Worm (Caenorhabditis elegans) whole organism, L2 larva: ENCODE results near the gene aldo-1.
A peak's percentile ranks its signal among the peaks of the same experiment; 100 is the strongest.

Experiments
- F13H6.1 ChIP-seq: sonication (generic microtip); optimal IDR thresholded peaks from 2 replicates; lab custom pipeline; 2016; ENCODE audit warnings: missing genetic modification characterization, missing compliant biosample characterization
- R02D3.7 ChIP-seq: fragments of 150-350 bp; optimal IDR thresholded peaks from 2 replicates; lab custom pipeline; 2014; ENCODE audit warnings: missing biosample characterization, missing genetic modification characterization
- ZK546.5 ChIP-seq: sonication (generic microtip); optimal IDR thresholded peaks from 2 replicates; lab custom pipeline; 2017; ENCODE audit warnings: missing biosample characterization, missing genetic modification characterization
- alr-1 ChIP-seq: fragments of 150-350 bp; optimal IDR thresholded peaks from 2 replicates; lab custom pipeline; 2014; ENCODE audit warnings: missing biosample characterization, missing genetic modification characterization
- ama-1 ChIP-seq: fragments of 150-350 bp; optimal IDR thresholded peaks from 2 replicates; lab custom pipeline; 2018; ENCODE audit warnings: inconsistent platforms
- blmp-1 ChIP-seq: sonication (generic microtip); optimal IDR thresholded peaks from 2 replicates; lab custom pipeline; 2017; ENCODE audit warnings: missing genetic modification characterization, mild to moderate bottlenecking, missing compliant biosample characterization, antibody characterized with exemption, moderate library complexity; ENCODE audit not compliant: insufficient read depth
- ceh-16 ChIP-seq: fragments of 150-350 bp; optimal IDR thresholded peaks from 2 replicates; lab custom pipeline; 2014; ENCODE audit warnings: missing biosample characterization, missing genetic modification characterization
- ceh-82 ChIP-seq: fragments of 150-350 bp; optimal IDR thresholded peaks from 2 replicates; lab custom pipeline; 2014; ENCODE audit warnings: missing biosample characterization, missing genetic modification characterization
- crh-2 ChIP-seq: sonication (generic microtip); optimal IDR thresholded peaks from 2 replicates; lab custom pipeline; 2017; ENCODE audit warnings: missing biosample characterization, missing genetic modification characterization
- egl-27 ChIP-seq: sonication (generic microtip); optimal IDR thresholded peaks from 3 replicates; lab custom pipeline; 2017; ENCODE audit warnings: missing biosample characterization, missing genetic modification reagents, missing genetic modification characterization
- elt-1 ChIP-seq: fragments of 150-350 bp; optimal IDR thresholded peaks from 2 replicates; lab custom pipeline; 2014; ENCODE audit warnings: missing biosample characterization, missing genetic modification characterization
- elt-3 ChIP-seq: sonication (generic microtip); optimal IDR thresholded peaks from 2 replicates; lab custom pipeline; 2017; ENCODE audit warnings: missing biosample characterization, missing genetic modification characterization
- fos-1 ChIP-seq: fragments of 150-350 bp; optimal IDR thresholded peaks from 2 replicates; lab custom pipeline; 2014; ENCODE audit warnings: missing biosample characterization, missing genetic modification characterization
- gmeb-1 ChIP-seq: fragments of 150-350 bp; optimal IDR thresholded peaks from 2 replicates; lab custom pipeline; 2014; ENCODE audit warnings: missing biosample characterization, missing genetic modification characterization
- lin-11 ChIP-seq: fragments of 150-350 bp; sonication (generic microtip); optimal IDR thresholded peaks from 2 replicates; lab custom pipeline; 2014; ENCODE audit warnings: missing biosample characterization, missing genetic modification characterization, inconsistent platforms, mixed read lengths
- lin-13 ChIP-seq: fragments of 150-350 bp; optimal IDR thresholded peaks from 2 replicates; lab custom pipeline; 2014; ENCODE audit warnings: missing biosample characterization, missing genetic modification reagents, missing genetic modification characterization
- lin-39 ChIP-seq: fragments of 150-350 bp; optimal IDR thresholded peaks from 2 replicates; lab custom pipeline; 2014; ENCODE audit warnings: missing biosample characterization, missing genetic modification reagents, missing genetic modification characterization
- lsy-2 ChIP-seq, 2 experiments: fragments of 150-350 bp in 1 of 2; sonication (generic microtip) in 1 of 2; optimal IDR thresholded peaks; 2 replicates each; lab custom pipeline; 2014 to 2017; ENCODE audit warnings: missing biosample characterization in 2 of 2, missing genetic modification characterization in 2 of 2
- mab-5 ChIP-seq: fragments of 150-350 bp; optimal IDR thresholded peaks from 2 replicates; lab custom pipeline; 2014; ENCODE audit warnings: missing biosample characterization, missing genetic modification characterization
- mbf-1 ChIP-seq: sonication (generic microtip); optimal IDR thresholded peaks from 2 replicates; lab custom pipeline; 2017; ENCODE audit warnings: missing biosample characterization, missing genetic modification characterization
- nhr-10 ChIP-seq: sonication (generic microtip); optimal IDR thresholded peaks from 2 replicates; lab custom pipeline; 2017; ENCODE audit warnings: missing biosample characterization, missing genetic modification characterization
- nhr-11 ChIP-seq: fragments of 150-350 bp; optimal IDR thresholded peaks from 2 replicates; lab custom pipeline; 2014; ENCODE audit warnings: missing biosample characterization, missing genetic modification characterization
- nhr-12 ChIP-seq: fragments of 150-350 bp; optimal IDR thresholded peaks from 2 replicates; lab custom pipeline; 2014; ENCODE audit warnings: missing biosample characterization, missing genetic modification characterization
- nhr-129 ChIP-seq: fragments of 150-350 bp; optimal IDR thresholded peaks from 2 replicates; lab custom pipeline; 2014; ENCODE audit warnings: missing biosample characterization, missing genetic modification characterization
- nhr-21 ChIP-seq: fragments of 150-350 bp; optimal IDR thresholded peaks from 2 replicates; lab custom pipeline; 2014; ENCODE audit warnings: missing biosample characterization, missing genetic modification characterization
- nhr-23 ChIP-seq: fragments of 150-350 bp; optimal IDR thresholded peaks from 2 replicates; lab custom pipeline; 2014; ENCODE audit warnings: missing biosample characterization, missing genetic modification reagents, missing genetic modification characterization
- nhr-237 ChIP-seq: fragments of 150-350 bp; optimal IDR thresholded peaks from 2 replicates; lab custom pipeline; 2014; ENCODE audit warnings: missing biosample characterization, missing genetic modification characterization
- nhr-25 ChIP-seq: fragments of 150-350 bp; sonication (generic microtip); optimal IDR thresholded peaks from 3 replicates; lab custom pipeline; 2014; ENCODE audit warnings: missing biosample characterization, missing genetic modification characterization
- nhr-77 ChIP-seq: fragments of 150-350 bp; optimal IDR thresholded peaks from 2 replicates; lab custom pipeline; 2014; ENCODE audit warnings: missing biosample characterization, missing genetic modification characterization
- peb-1 ChIP-seq: fragments of 150-350 bp; optimal IDR thresholded peaks from 2 replicates; lab custom pipeline; 2014; ENCODE audit warnings: missing biosample characterization, missing genetic modification characterization
- sem-4 ChIP-seq: fragments of 150-350 bp; optimal IDR thresholded peaks from 2 replicates; lab custom pipeline; 2014; ENCODE audit warnings: missing biosample characterization, missing genetic modification reagents, missing genetic modification characterization
- sma-3 ChIP-seq: sonication (generic microtip); optimal IDR thresholded peaks from 2 replicates; lab custom pipeline; 2016; ENCODE audit warnings: missing genetic modification reagents, missing genetic modification characterization, missing compliant biosample characterization
- sma-9 ChIP-seq, 2 experiments: fragments of 150-350 bp in 1 of 2; sonication (generic microtip) in 1 of 2; optimal IDR thresholded peaks; 2 replicates each; lab custom pipeline; 2014 to 2016; ENCODE audit warnings: missing genetic modification characterization in 2 of 2, mild to moderate bottlenecking in 1 of 2, missing biosample characterization in 1 of 2, missing compliant biosample characterization in 1 of 2, missing genetic modification reagents in 1 of 2, moderate library complexity in 1 of 2
- snpc-4 ChIP-seq: fragments of 150-350 bp; optimal IDR thresholded peaks from 2 replicates; lab custom pipeline; 2014; ENCODE audit warnings: missing biosample characterization, missing genetic modification characterization
- unc-55 ChIP-seq: fragments of 150-350 bp; sonication (generic microtip); optimal IDR thresholded peaks from 3 replicates; lab custom pipeline; 2014; ENCODE audit warnings: missing biosample characterization, missing genetic modification reagents, missing genetic modification characterization
- ztf-11 ChIP-seq: sonication (generic microtip); optimal IDR thresholded peaks from 2 replicates; lab custom pipeline; 2017; ENCODE audit warnings: missing biosample characterization, missing genetic modification characterization

aldo-1 gene

ce11 chrIII:13546537-13546936 lies 18.2 kb downstream of the aldo-1 start, which contains the start of gene Y76A2B.4:
TSS of gene Y76A2B.4 (minus strand) at chrIII:13546777.
- no peak for TF ChIP-seq elt-1 (tag; lab: Kevin White, UChicago)
- peak; percentile 9 for TF ChIP-seq ama-1 (lab: Kevin White, UChicago)
- TF ChIP-seq unc-55 (GFP tag; lab: Kevin White, UChicago), result no peak
- no peak for TF ChIP-seq R02D3.7 (tag; lab: Kevin White, UChicago)
- peak in 1 of 2 experiments; percentile 36 for TF ChIP-seq lsy-2 (tag; optimal IDR thresholded peaks at IDR 0.05; lab: Kevin White, UChicago)
- TF ChIP-seq nhr-10 (tag; lab: Kevin White, UChicago), result no peak
- TF ChIP-seq fos-1 (tag; lab: Kevin White, UChicago), result no peak
- TF ChIP-seq lin-13 (GFP tag; lab: Kevin White, UChicago), result no peak
- TF ChIP-seq snpc-4 (tag; lab: Kevin White, UChicago), result no peak
- TF ChIP-seq peb-1 (tag; lab: Kevin White, UChicago), result no peak

ce11 chrIII:13544593-13544992 lies 20.1 kb downstream of the aldo-1 start:
- peak; percentile 48 for TF ChIP-seq sma-9 (GFP tag; optimal IDR thresholded peaks at IDR 0.05; lab: Kevin White, UChicago)
- TF ChIP-seq sma-9 (tag; optimal IDR thresholded peaks at IDR 0.05; lab: Kevin White, UChicago), result no peak
- no peak for TF ChIP-seq nhr-23 (tag; lab: Kevin White, UChicago)
- TF ChIP-seq nhr-25, result peak; percentile 53
- TF ChIP-seq fos-1 (tag; lab: Kevin White, UChicago), result peak; percentile 79
- no peak for TF ChIP-seq nhr-12
- no peak for TF ChIP-seq mbf-1 (tag; lab: Kevin White, UChicago)
- TF ChIP-seq F13H6.1, result peak; percentile 4
- TF ChIP-seq ceh-82, result no peak
- no peak for TF ChIP-seq nhr-77
- TF ChIP-seq nhr-237, result no peak
- TF ChIP-seq elt-1 (tag; lab: Kevin White, UChicago), result no peak
- TF ChIP-seq mab-5 (tag; lab: Kevin White, UChicago), result no peak
- peak; percentile 21 for TF ChIP-seq blmp-1 (tag; lab: Kevin White, UChicago)
- peak; percentile 75 for TF ChIP-seq crh-2 (tag; lab: Kevin White, UChicago)
- TF ChIP-seq nhr-21 (tag; lab: Kevin White, UChicago), result no peak
- peak; percentile 36 for TF ChIP-seq nhr-129 (tag; lab: Kevin White, UChicago)
- TF ChIP-seq gmeb-1 (tag; lab: Kevin White, UChicago), result peak; percentile 47
- no peak for TF ChIP-seq ceh-16

DNA sequence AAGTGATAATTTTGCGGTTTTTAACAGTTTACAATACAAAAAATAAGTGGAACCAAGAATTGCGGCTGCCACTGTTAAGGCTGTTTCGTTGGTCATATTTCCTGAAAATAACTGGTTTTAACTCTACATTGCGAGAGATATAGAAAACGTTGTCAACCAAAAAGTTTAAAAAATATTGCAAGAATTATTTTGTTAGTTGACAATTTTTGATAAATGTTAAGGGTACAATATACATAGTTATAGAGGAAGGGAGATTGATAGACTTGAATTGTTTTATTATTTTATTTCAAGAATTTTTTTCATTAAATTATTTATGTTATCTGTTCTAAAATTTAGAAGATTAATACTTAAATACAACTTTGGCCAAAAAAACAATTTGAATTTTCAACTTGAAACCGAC lies 21.3 kb downstream of the aldo-1 start, which contains the start of gene acs-5:
Gene acs-5, minus strand, starts transcription at position 101 of the 400 bp plus-strand sequence.
- TF ChIP-seq F13H6.1 (no peak), gmeb-1 (tag; lab: Kevin White, UChicago) (no peak), ztf-11 (no peak), lin-13 (GFP tag; lab: Kevin White, UChicago) (no peak), nhr-10 (tag; lab: Kevin White, UChicago) (no peak), nhr-237 (no peak), nhr-11 (no peak), elt-1 (tag; lab: Kevin White, UChicago) (no peak), snpc-4 (tag; lab: Kevin White, UChicago) (no peak), lin-11 (tag; lab: Kevin White, UChicago) (no peak), sma-3 (GFP tag; lab: Kevin White, UChicago) (no peak), ama-1 (lab: Kevin White, UChicago) (no peak), elt-3 (tag; lab: Kevin White, UChicago) (no peak), alr-1 (no peak)

- TF ChIP-seq egl-27, result no peak
- TF ChIP-seq ZK546.5, result no peak
- TF ChIP-seq crh-2 (tag; lab: Kevin White, UChicago), result peak; percentile 41
- TF ChIP-seq fos-1 (tag; lab: Kevin White, UChicago), result peak; percentile 61
- TF ChIP-seq ama-1 (lab: Kevin White, UChicago), result no peak
- TF ChIP-seq gmeb-1 (tag; lab: Kevin White, UChicago), result peak; percentile 7
These were observed 22.3 kb downstream of the aldo-1 start for ce11 chrIII:13542458-13542857.

DNA sequence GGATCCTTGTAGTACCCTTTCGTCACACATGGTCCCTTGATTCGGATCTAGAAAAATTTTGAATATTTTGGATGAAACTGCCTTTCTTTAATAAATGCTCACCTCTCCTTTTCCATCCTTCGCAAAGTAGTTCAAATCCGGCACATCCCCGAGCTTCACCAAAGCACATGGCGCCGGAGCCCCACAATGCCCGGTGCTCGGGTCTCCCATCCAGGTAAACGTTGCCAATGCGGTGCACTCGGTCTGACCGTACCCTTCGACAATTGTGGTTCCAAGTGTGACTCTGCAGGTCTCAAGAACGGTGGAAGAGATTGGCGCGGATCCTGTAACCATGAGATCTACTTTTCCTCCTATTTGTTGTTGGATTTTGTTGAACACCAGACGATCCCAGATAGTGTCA lies 23.9 kb downstream of the aldo-1 start:
- TF ChIP-seq elt-1 (tag; lab: Kevin White, UChicago) (no peak), nhr-21 (tag; lab: Kevin White, UChicago) (no peak), sem-4 (tag; lab: Kevin White, UChicago) (no peak), nhr-11 (no peak), F13H6.1 (no peak), nhr-77 (no peak), lin-11 (tag; lab: Kevin White, UChicago) (no peak), egl-27 (no peak), lin-39 (tag; lab: Kevin White, UChicago) (no peak)
